Worm (Caenorhabditis elegans) whole organism, L4 larva: ENCODE measurements around the gene hlh-26.

Experiments
- D1046.2 ChIP-seq: fragments of 200-800 bp; sonication (Bioruptor generic); IDR thresholded peaks from 2 replicates; pipeline ENCODE4 v1.3.6; 2022; ENCODE audit warnings: missing genetic modification characterization, missing compliant biosample characterization
- F10B5.3 ChIP-seq: sonication (generic microtip); optimal IDR thresholded peaks from 2 replicates; lab custom pipeline; 2016; ENCODE audit warnings: mild to moderate bottlenecking, missing genetic modification characterization, missing compliant biosample characterization
- Y48G9A.11 ChIP-seq: fragments of 200-800 bp; sonication (Bioruptor generic); IDR thresholded peaks from 2 replicates; pipeline ENCODE4 v1.3.6; 2022; ENCODE audit warnings: missing genetic modification reagents, missing genetic modification characterization, missing compliant biosample characterization
- ZK546.5 ChIP-seq, 2 experiments: sonication (generic microtip); optimal IDR thresholded peaks; 2 replicates each; lab custom pipeline; 2017; ENCODE audit warnings: missing biosample characterization in 2 of 2, missing genetic modification characterization in 2 of 2
- aha-1 ChIP-seq: fragments of 150-350 bp; peaks from one replicate; lab custom pipeline; 2014; ENCODE audit warnings: missing biosample characterization, missing genetic modification characterization
- aly-2 ChIP-seq: sonication (generic microtip); optimal IDR thresholded peaks from 2 replicates; lab custom pipeline; 2018; ENCODE audit warnings: missing biosample characterization, missing genetic modification characterization
- ama-1 ChIP-seq: fragments of 150-350 bp; optimal IDR thresholded peaks from 2 replicates; lab custom pipeline; 2014; ENCODE audit warnings: inconsistent platforms, mixed read lengths
- arid-1 ChIP-seq: fragments of 200-800 bp; sonication (Bioruptor generic); conservative IDR thresholded peaks from 2 replicates; pipeline ENCODE4 v1.3.6; 2022; ENCODE audit warnings: missing genetic modification reagents, missing genetic modification characterization, missing compliant biosample characterization
- ceh-20 ChIP-seq: fragments of 200-800 bp; sonication (Bioruptor generic); IDR thresholded peaks from 2 replicates; pipeline ENCODE4 v1.3.6; 2022; ENCODE audit warnings: missing genetic modification reagents, missing genetic modification characterization, missing compliant biosample characterization
- ceh-32 ChIP-seq: sonication (generic microtip); optimal IDR thresholded peaks from 2 replicates; lab custom pipeline; 2016; ENCODE audit warnings: mild to moderate bottlenecking, missing genetic modification characterization, missing compliant biosample characterization; ENCODE audit not compliant: poor library complexity
- ceh-44 ChIP-seq: fragments of 200-800 bp; sonication (Bioruptor generic); IDR thresholded peaks from 2 replicates; pipeline ENCODE4 v1.3.6; 2022; ENCODE audit warnings: missing genetic modification reagents, missing genetic modification characterization, missing compliant biosample characterization
- ceh-82 ChIP-seq: sonication (generic microtip); optimal IDR thresholded peaks from 2 replicates; lab custom pipeline; 2017; ENCODE audit warnings: missing biosample characterization, missing genetic modification characterization
- ctbp-1 ChIP-seq: fragments of 200-800 bp; sonication (Bioruptor generic); IDR thresholded peaks from 2 replicates; pipeline ENCODE4 v1.3.6; 2022; ENCODE audit warnings: missing genetic modification reagents, missing genetic modification characterization, missing compliant biosample characterization
- dmd-9 ChIP-seq: fragments of 200-800 bp; sonication (Bioruptor generic); IDR thresholded peaks from 2 replicates; pipeline ENCODE4 v1.3.6; 2022; ENCODE audit warnings: missing genetic modification reagents, missing genetic modification characterization, missing compliant biosample characterization
- dve-1 ChIP-seq: sonication (generic microtip); optimal IDR thresholded peaks from 2 replicates; lab custom pipeline; 2017; ENCODE audit warnings: antibody characterized with exemption, mild to moderate bottlenecking, missing genetic modification characterization, missing compliant biosample characterization; ENCODE audit not compliant: insufficient read depth
- fkh-10 ChIP-seq: fragments of 150-350 bp; optimal IDR thresholded peaks from 2 replicates; lab custom pipeline; 2014; ENCODE audit warnings: missing biosample characterization, missing genetic modification reagents, missing genetic modification characterization
- fos-1 ChIP-seq: fragments of 150-350 bp; optimal IDR thresholded peaks from 2 replicates; lab custom pipeline; 2014; ENCODE audit warnings: missing biosample characterization, missing genetic modification characterization
- hlh-11 ChIP-seq: fragments of 200-800 bp; sonication (Bioruptor generic); optimal IDR thresholded peaks from 2 replicates; lab custom pipeline; 2018; ENCODE audit warnings: mild to moderate bottlenecking, missing genetic modification characterization, missing compliant biosample characterization
- jun-1 ChIP-seq: fragments of 150-350 bp; optimal IDR thresholded peaks from 2 replicates; lab custom pipeline; 2014; ENCODE audit warnings: missing biosample characterization, missing genetic modification reagents, missing genetic modification characterization
- lin-1 ChIP-seq: fragments of 200-800 bp; sonication (Bioruptor generic); IDR thresholded peaks from 2 replicates; pipeline ENCODE4 v1.3.6; 2022; ENCODE audit warnings: missing genetic modification reagents, missing genetic modification characterization, missing compliant biosample characterization
- lin-15B ChIP-seq: fragments of 150-350 bp; sonication (generic microtip); optimal IDR thresholded peaks from 3 replicates; lab custom pipeline; 2014; ENCODE audit warnings: missing biosample characterization, missing genetic modification characterization
- lin-29 ChIP-seq: fragments of 200-800 bp; sonication (Bioruptor generic); IDR thresholded peaks from 2 replicates; pipeline ENCODE4 v1.3.6; 2022; ENCODE audit warnings: missing genetic modification reagents, missing genetic modification characterization, missing compliant biosample characterization
- lin-38 ChIP-seq: fragments of 200-800 bp; sonication (Bioruptor generic); IDR thresholded peaks from 2 replicates; pipeline ENCODE4 v1.3.6; 2022; ENCODE audit warnings: missing genetic modification reagents, missing genetic modification characterization, missing compliant biosample characterization
- lsy-2 ChIP-seq, 2 experiments: fragments of 150-350 bp in 1 of 2; sonication (generic microtip) in 1 of 2; optimal IDR thresholded peaks; 2 replicates each; lab custom pipeline; 2014 to 2017; ENCODE audit warnings: missing biosample characterization in 2 of 2, missing genetic modification characterization in 2 of 2
- madf-5 ChIP-seq, 2 experiments: fragments of 200-800 bp; sonication (Bioruptor generic); IDR thresholded peaks; 2 replicates each; pipeline ENCODE4 v1.3.6; 2022; ENCODE audit warnings: missing compliant biosample characterization in 2 of 2, missing genetic modification characterization in 2 of 2
- mdl-1 ChIP-seq, 2 experiments: fragments of 150-350 bp in 1 of 2; sonication (generic microtip) in 1 of 2; optimal IDR thresholded peaks; 2 replicates each; lab custom pipeline; 2014 to 2017; ENCODE audit warnings: missing biosample characterization in 2 of 2, missing genetic modification characterization in 2 of 2
- mdt-29 ChIP-seq: fragments of 200-800 bp; sonication (Bioruptor generic); IDR thresholded peaks from 2 replicates; pipeline ENCODE4 v1.3.6; 2022; ENCODE audit warnings: missing genetic modification reagents, missing genetic modification characterization, missing compliant biosample characterization
- mxl-2 ChIP-seq: fragments of 200-800 bp; sonication (Bioruptor generic); conservative IDR thresholded peaks from 2 replicates; pipeline ENCODE4 v1.3.6; 2022; ENCODE audit warnings: missing genetic modification reagents, missing genetic modification characterization, missing compliant biosample characterization
- mxl-3 ChIP-seq: fragments of 200-800 bp; sonication (Bioruptor generic); optimal IDR thresholded peaks from 2 replicates; lab custom pipeline; 2018; ENCODE audit warnings: mild to moderate bottlenecking, missing genetic modification characterization, missing compliant biosample characterization
- nhr-102 ChIP-seq: sonication (generic microtip); optimal IDR thresholded peaks from 2 replicates; lab custom pipeline; 2016; ENCODE audit warnings: mild to moderate bottlenecking, missing genetic modification characterization, moderate library complexity, missing compliant biosample characterization
- nhr-11 ChIP-seq: fragments of 150-350 bp; optimal IDR thresholded peaks from 2 replicates; lab custom pipeline; 2014; ENCODE audit warnings: missing biosample characterization, missing genetic modification characterization
- nhr-28 ChIP-seq: fragments of 150-350 bp; optimal IDR thresholded peaks from 2 replicates; lab custom pipeline; 2014; ENCODE audit warnings: missing biosample characterization, missing genetic modification characterization
- nhr-42 ChIP-seq: fragments of 200-800 bp; sonication (Bioruptor generic); IDR thresholded peaks from 2 replicates; pipeline ENCODE4 v1.3.6; 2022; ENCODE audit warnings: missing genetic modification characterization, missing compliant biosample characterization
- nhr-77 ChIP-seq: fragments of 150-350 bp; optimal IDR thresholded peaks from 2 replicates; lab custom pipeline; 2014; ENCODE audit warnings: missing biosample characterization, missing genetic modification characterization
- pha-4 ChIP-seq, 2 experiments: fragments of 150-350 bp in 1 of 2; fragments of 200-800 bp in 1 of 2; sonication (Bioruptor generic) in 1 of 2; IDR thresholded peaks in 1 of 2; optimal IDR thresholded peaks in 1 of 2; 2 replicates each; pipeline versions ENCODE4 v1.3.6 to Lab custom; 2014 to 2022; ENCODE audit warnings: missing genetic modification characterization in 2 of 2, missing genetic modification reagents in 2 of 2, missing biosample characterization in 1 of 2, missing compliant biosample characterization in 1 of 2
- pqm-1 ChIP-seq: sonication (generic microtip); optimal IDR thresholded peaks from 2 replicates; lab custom pipeline; 2017; ENCODE audit warnings: missing biosample characterization, missing genetic modification characterization
- rbr-2 ChIP-seq: sonication (generic microtip); optimal IDR thresholded peaks from 2 replicates; lab custom pipeline; 2016; ENCODE audit warnings: missing genotype, missing genetic modification characterization, missing compliant biosample characterization
- sdz-12 ChIP-seq: fragments of 200-800 bp; sonication (Bioruptor generic); optimal IDR thresholded peaks from 2 replicates; lab custom pipeline; 2018; ENCODE audit warnings: mild to moderate bottlenecking, missing genetic modification characterization, missing compliant biosample characterization
- skn-1 ChIP-seq: fragments of 150-350 bp; optimal IDR thresholded peaks from 2 replicates; lab custom pipeline; 2014; ENCODE audit warnings: missing biosample characterization, missing genetic modification characterization
- snpc-1.2 ChIP-seq: fragments of 200-800 bp; sonication (Bioruptor generic); IDR thresholded peaks from 2 replicates; pipeline ENCODE4 v1.3.6; 2022; ENCODE audit warnings: missing genetic modification reagents, missing genetic modification characterization, missing compliant biosample characterization
- spr-1 ChIP-seq: sonication (generic microtip); optimal IDR thresholded peaks from 2 replicates; lab custom pipeline; 2016; ENCODE audit warnings: mild to moderate bottlenecking, missing genetic modification characterization, missing compliant biosample characterization
- spr-3 ChIP-seq: fragments of 200-800 bp; sonication (Bioruptor generic); optimal IDR thresholded peaks from 2 replicates; lab custom pipeline; 2018; ENCODE audit warnings: mild to moderate bottlenecking, missing genetic modification characterization, missing compliant biosample characterization
- tag-97 ChIP-seq: fragments of 200-800 bp; sonication (Bioruptor generic); IDR thresholded peaks from 2 replicates; pipeline ENCODE4 v1.3.6; 2022; ENCODE audit warnings: missing genetic modification characterization, missing compliant biosample characterization
- tra-1 ChIP-seq: fragments of 200-800 bp; sonication (Bioruptor generic); IDR thresholded peaks from 2 replicates; pipeline ENCODE4 v1.3.6; 2022; ENCODE audit warnings: missing genetic modification reagents, missing genetic modification characterization, missing compliant biosample characterization
- vab-7 ChIP-seq: fragments of 200-800 bp; sonication (Bioruptor generic); IDR thresholded peaks from 2 replicates; pipeline ENCODE4 v1.3.6; 2022; ENCODE audit warnings: missing genetic modification reagents, missing genetic modification characterization, missing compliant biosample characterization
- zag-1 ChIP-seq: fragments of 150-350 bp; optimal IDR thresholded peaks from 2 replicates; lab custom pipeline; 2014; ENCODE audit warnings: missing biosample characterization, missing genetic modification characterization
- zip-11 ChIP-seq: fragments of 200-800 bp; sonication (Bioruptor generic); IDR thresholded peaks from 2 replicates; pipeline ENCODE4 v1.3.6; 2022; ENCODE audit warnings: missing genetic modification characterization, missing compliant biosample characterization
- zip-2 ChIP-seq: fragments of 150-350 bp; optimal IDR thresholded peaks from 2 replicates; lab custom pipeline; 2014; ENCODE audit warnings: missing biosample characterization, missing genetic modification characterization
- ztf-11 ChIP-seq: fragments of 150-350 bp; optimal IDR thresholded peaks from 2 replicates; lab custom pipeline; 2014; ENCODE audit warnings: missing biosample characterization, missing genetic modification characterization

hlh-26 gene

DNA sequence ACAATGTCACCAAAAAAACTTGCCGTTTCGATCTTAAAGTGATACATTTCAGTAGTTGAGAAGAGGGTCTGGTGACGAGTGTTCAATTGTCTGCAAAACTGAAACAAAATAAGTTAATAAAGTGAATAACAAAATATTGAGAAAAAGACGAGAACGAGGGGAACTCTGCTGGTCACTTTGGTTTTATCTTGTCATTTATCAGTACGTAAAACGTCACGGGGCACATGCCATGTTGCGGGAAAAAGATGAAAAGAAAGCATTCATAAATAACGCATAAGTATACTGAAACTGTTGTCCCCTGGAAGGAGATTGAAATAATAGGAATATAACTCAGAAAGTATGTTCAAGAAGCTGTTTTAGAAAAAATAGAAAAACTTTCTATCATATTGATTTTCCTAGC, 18.7 kb downstream of the hlh-26 start, which contains the start of gene sahd-1:
Gene sahd-1 (minus strand): TSS at position 100 of the 400 bp plus-strand sequence.
- TF ChIP-seq pqm-1 (tag; lab: Kevin White, UChicago): peak; percentile 40
- TF ChIP-seq aha-1 (tag; lab: Kevin White, UChicago): peak; percentile 46
- no peak for TF ChIP-seq lin-38

DNA sequence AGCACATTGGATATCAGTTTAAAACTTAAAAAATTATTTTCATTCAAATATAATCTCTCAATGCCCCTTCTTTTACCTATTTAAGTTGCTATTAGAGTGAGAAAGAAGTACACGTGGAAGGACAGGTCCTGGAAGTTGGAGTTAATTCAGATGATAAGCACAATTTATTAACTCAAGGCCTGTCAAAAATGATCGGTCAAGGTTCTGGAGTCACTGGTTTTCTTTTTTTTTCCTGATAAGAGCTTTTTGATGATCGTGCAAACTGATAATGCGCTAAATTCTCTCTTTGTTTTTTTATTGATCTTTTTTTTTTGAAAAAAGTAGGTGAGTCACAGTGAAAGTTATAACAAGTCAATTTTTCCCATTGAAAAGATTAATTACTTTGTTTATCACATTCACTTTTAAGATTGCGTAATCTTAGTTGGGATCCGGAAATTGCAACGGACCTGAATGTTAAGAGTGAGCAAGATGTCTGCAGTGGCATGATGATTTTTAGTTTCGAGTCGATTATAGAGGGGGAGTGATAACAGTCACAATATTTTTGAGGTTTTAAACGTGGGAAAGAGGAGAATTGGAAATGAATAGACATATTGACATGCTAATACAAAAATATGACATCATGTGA, 21.0 kb downstream of the hlh-26 start:
- TF ChIP-seq mdl-1 (tag; optimal IDR thresholded peaks at IDR 0.05; lab: Kevin White, UChicago) (no peak), pha-4 (GFP tag; IDR thresholded peaks at IDR 0.05; lab: Robert Waterston, UW) (no peak), pha-4 (tag; optimal IDR thresholded peaks at IDR 0.05; lab: Kevin White, UChicago) (no peak), zip-2 (tag; lab: Kevin White, UChicago) (no peak), zip-11 (GFP tag; lab: Robert Waterston, UW) (no peak), jun-1 (tag; lab: Kevin White, UChicago) (no peak), mdt-29 (GFP tag; lab: Robert Waterston, UW) (no peak), spr-3 (no peak), ceh-82 (no peak), nhr-102 (tag; lab: Kevin White, UChicago) (no peak), lin-38 (no peak), arid-1 (GFP tag; lab: Robert Waterston, UW) (no peak), lin-15B (tag; lab: Kevin White, UChicago) (no peak), ceh-44 (GFP tag; lab: Robert Waterston, UW) (no peak), nhr-42 (GFP tag; lab: Robert Waterston, UW) (no peak), lsy-2 (tag; optimal IDR thresholded peaks at IDR 0.05; lab: Kevin White, UChicago) (no peak), skn-1 (tag; lab: Kevin White, UChicago) (no peak), ama-1 (lab: Kevin White, UChicago) (no peak), vab-7 (GFP tag; lab: Robert Waterston, UW) (no peak), aly-2 (tag; lab: Kevin White, UChicago) (no peak), zag-1 (no peak), rbr-2 (tag; lab: Kevin White, UChicago) (no peak), hlh-11 (tag; lab: Kevin White, UChicago) (peak; percentile 65), mxl-3 (GFP tag; lab: Kevin White, UChicago) (peak; percentile 13), spr-1 (tag; lab: Kevin White, UChicago) (no peak), fos-1 (tag; lab: Kevin White, UChicago) (no peak), tra-1 (GFP tag; lab: Robert Waterston, UW) (peak; percentile 82; the same call in 1 of the 2 replicates), fkh-10 (no peak), nhr-28 (peak; percentile 76), dmd-9 (GFP tag; lab: Robert Waterston, UW) (no peak), ceh-20 (no peak), F10B5.3 (tag; lab: Kevin White, UChicago) (no peak), lin-29 (GFP tag; lab: Robert Waterston, UW) (no peak), ctbp-1 (no peak), snpc-1.2 (GFP tag; lab: Robert Waterston, UW) (no peak), D1046.2 (no peak), mxl-2 (GFP tag; lab: Robert Waterston, UW) (no peak), nhr-77 (tag; lab: Kevin White, UChicago) (peak; percentile 76), nhr-11 (tag; lab: Kevin White, UChicago) (no peak), tag-97 (GFP tag; lab: Robert Waterston, UW) (no peak), Y48G9A.11 (GFP tag; lab: Robert Waterston, UW) (no peak), lin-1 (no peak), madf-5 (GFP tag; IDR thresholded peaks at IDR 0.05; lab: Robert Waterston, UW) (no peak), ceh-32 (tag; lab: Kevin White, UChicago) (no peak), ztf-11 (no peak), sdz-12 (GFP tag; lab: Kevin White, UChicago) (no peak), dve-1 (tag; lab: Kevin White, UChicago) (peak; percentile 77), ZK546.5 (tag; optimal IDR thresholded peaks at IDR 0.05; lab: Kevin White, UChicago) (no peak), pqm-1 (tag; lab: Kevin White, UChicago) (peak; percentile 86)
